Worm (Caenorhabditis elegans): ENCODE measurements around the gene set-17.

- TF ChIP-seq tra-4 (tag; optimal IDR thresholded peaks at IDR 0.05) (no peak), ets-7 (tag; optimal IDR thresholded peaks at IDR 0.05) (no peak), ceh-36 (tag; optimal IDR thresholded peaks at IDR 0.05) (no peak), flt-1 (GFP tag; IDR thresholded peaks at IDR 0.05) (no peak), ama-1 (optimal IDR thresholded peaks at IDR 0.05) (no peak), F13C5.2 (tag; optimal IDR thresholded peaks at IDR 0.05) (no peak), tbx-37 (GFP tag; conservative IDR thresholded peaks at IDR 0.05) (no peak), hnd-1 (tag; optimal IDR thresholded peaks at IDR 0.05) (no peak), B0310.2 (tag; optimal IDR thresholded peaks at IDR 0.05) (no peak)
Measured at ce11 chrII:8982683-8983082, 42.4 kb upstream of the set-17 start, which contains the start of gene C18E9.7.

Data from whole organism, early embryonic.